Worm (Caenorhabditis elegans) whole organism, L1 larva: ENCODE data around the gene srh-184.

Experiments used
- ces-1 ChIP-seq: fragments of 150-350 bp; optimal IDR thresholded peaks from 2 replicates; lab custom pipeline; 2014; ENCODE audit warnings: missing biosample characterization, missing genetic modification reagents, missing genetic modification characterization
- fkh-10 ChIP-seq: sonication (generic microtip); optimal IDR thresholded peaks from 2 replicates; lab custom pipeline; 2017; ENCODE audit warnings: missing biosample characterization, missing genetic modification reagents, missing genetic modification characterization
- lin-35 ChIP-seq, 2 experiments: fragments of 150-350 bp; optimal IDR thresholded peaks; 2 replicates each; lab custom pipeline; 2014; ENCODE audit warnings: missing biosample characterization in 2 of 2, missing genetic modification characterization in 2 of 2, missing genetic modification reagents in 2 of 2
- nhr-90 ChIP-seq: sonication (generic microtip); optimal IDR thresholded peaks from 2 replicates; lab custom pipeline; 2016; ENCODE audit warnings: mild to moderate bottlenecking, missing genetic modification characterization, missing compliant biosample characterization; ENCODE audit not compliant: poor library complexity
- pag-3 ChIP-seq: sonication (generic microtip); optimal IDR thresholded peaks from 2 replicates; lab custom pipeline; 2017; ENCODE audit warnings: missing genetic modification characterization, mild to moderate bottlenecking, missing compliant biosample characterization, antibody characterized with exemption, borderline replicate concordance; ENCODE audit not compliant: insufficient read depth

- TF ChIP-seq fkh-10 (GFP tag; lab: Kevin White, UChicago) (no peak), lin-35 (GFP tag; optimal IDR thresholded peaks at IDR 0.05; lab: Kevin White, UChicago) (no peak), nhr-90 (tag; lab: Kevin White, UChicago) (no peak), pag-3 (tag; lab: Kevin White, UChicago) (no peak), ces-1 (GFP tag; lab: Kevin White, UChicago) (no peak)
Measured at ce11 chrV:10793498-10793897, 4.5 kb downstream of the srh-184 start, which contains the start of gene ule-3.
